Worm (Caenorhabditis elegans): ENCODE results near the gene cisd-1.

DNA sequence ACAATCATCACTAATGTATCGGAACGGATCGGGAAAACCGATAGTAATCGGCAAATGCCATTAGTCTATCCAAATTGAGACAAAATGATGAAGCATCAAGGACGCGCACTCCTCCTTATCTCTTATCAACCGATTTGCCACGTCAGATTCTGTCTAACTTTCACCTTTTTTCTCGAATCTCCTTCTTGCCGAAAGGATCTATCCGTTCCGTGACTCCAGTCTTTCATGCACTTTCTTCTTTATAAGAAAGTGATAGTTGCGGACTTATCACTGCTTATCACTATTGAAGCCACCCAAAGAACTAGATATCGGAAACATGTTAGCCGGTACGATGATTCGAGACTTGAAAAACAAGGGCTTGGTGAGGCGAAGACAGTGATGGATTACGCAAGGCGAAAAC lies 32.5 kb upstream of the cisd-1 start:
- TF ChIP-seq nhr-77 (tag; optimal IDR thresholded peaks at IDR 0.05), result no peak
- no peak for TF ChIP-seq pqm-1 (tag; optimal IDR thresholded peaks at IDR 0.05)
- TF ChIP-seq ZK337.2 (GFP tag; IDR thresholded peaks at IDR 0.05), result no peak
